Fruit fly (Drosophila melanogaster) whole organism, prepupa: ENCODE data around the gene CG13053.

Source experiments
- Blimp-1 ChIP-seq: fragments of 200-800 bp; sonication (Bioruptor generic); optimal IDR thresholded peaks from 3 replicates; lab custom pipeline; 2017; ENCODE audit warnings: missing biosample characterization, missing genetic modification characterization, mild to moderate bottlenecking, moderate library complexity, missing genetic modification reagents
- CG10631 ChIP-seq: fragments of 200-800 bp; sonication (Bioruptor generic); optimal IDR thresholded peaks from 2 replicates; lab custom pipeline; 2016; ENCODE audit warnings: missing biosample characterization, missing genetic modification characterization
- CG11294 ChIP-seq: fragments of 200-800 bp; sonication (Bioruptor generic); IDR thresholded peaks from 2 replicates; pipeline ENCODE4 v1.3.6; 2022; ENCODE audit warnings: missing biosample characterization, missing genetic modification characterization
- CG11762 ChIP-seq: fragments of 200-800 bp; sonication (Bioruptor generic); optimal IDR thresholded peaks from 3 replicates; lab custom pipeline; 2016; ENCODE audit warnings: missing biosample characterization, missing genetic modification characterization; ENCODE audit not compliant: insufficient read depth
- CG11902 ChIP-seq: fragments of 200-800 bp; sonication (Bioruptor generic); optimal IDR thresholded peaks from 3 replicates; lab custom pipeline; 2016; ENCODE audit warnings: missing biosample characterization, missing genetic modification characterization
- CG15336 ChIP-seq: fragments of 200-800 bp; sonication (Bioruptor generic); IDR thresholded peaks from 2 replicates; pipeline ENCODE4 v1.3.6; 2022; ENCODE audit warnings: missing biosample characterization, missing genetic modification characterization
- CG1621 ChIP-seq: fragments of 200-800 bp; sonication (Bioruptor generic); optimal IDR thresholded peaks from 3 replicates; lab custom pipeline; 2018; ENCODE audit warnings: missing biosample characterization, mild to moderate bottlenecking, missing genetic modification characterization
- CG16779 ChIP-seq: fragments of 200-800 bp; sonication (Bioruptor generic); optimal IDR thresholded peaks from 3 replicates; lab custom pipeline; 2017; ENCODE audit warnings: missing biosample characterization, mild to moderate bottlenecking, missing genetic modification characterization
- CG32006 ChIP-seq: fragments of 200-800 bp; sonication (Bioruptor generic); optimal IDR thresholded peaks from 3 replicates; lab custom pipeline; 2017; ENCODE audit warnings: missing biosample characterization, mild to moderate bottlenecking, missing genetic modification characterization
- CG34406 ChIP-seq: fragments of 200-800 bp; sonication (Bioruptor generic); optimal IDR thresholded peaks from 3 replicates; lab custom pipeline; 2016; ENCODE audit warnings: missing biosample characterization, missing genetic modification characterization
- CG3919 ChIP-seq: fragments of 200-800 bp; sonication (Bioruptor generic); optimal IDR thresholded peaks from 3 replicates; lab custom pipeline; 2016; ENCODE audit warnings: missing biosample characterization, missing genetic modification characterization
- CG4318 ChIP-seq: fragments of 200-800 bp; sonication (Bioruptor generic); optimal IDR thresholded peaks from 3 replicates; lab custom pipeline; 2017; ENCODE audit warnings: missing biosample characterization, mild to moderate bottlenecking, missing genetic modification characterization
- CG6163 ChIP-seq: fragments of 200-800 bp; sonication (Bioruptor generic); IDR thresholded peaks from 3 replicates; pipeline ENCODE4 v1.3.6; 2022; ENCODE audit warnings: missing biosample characterization, missing genetic modification characterization
- CG6276 ChIP-seq: fragments of 200-800 bp; sonication (Bioruptor generic); optimal IDR thresholded peaks from 2 replicates; lab custom pipeline; 2017; ENCODE audit warnings: missing biosample characterization, mild to moderate bottlenecking, missing genetic modification characterization
- CG6792 ChIP-seq: fragments of 200-800 bp; sonication (Bioruptor generic); optimal IDR thresholded peaks from 3 replicates; lab custom pipeline; 2016; ENCODE audit warnings: missing biosample characterization, missing genetic modification characterization
- CG7368 ChIP-seq: fragments of 200-800 bp; sonication (Bioruptor generic); optimal IDR thresholded peaks from 3 replicates; lab custom pipeline; 2016; ENCODE audit warnings: missing biosample characterization, missing genetic modification characterization
- CG8319 ChIP-seq: fragments of 200-800 bp; sonication (Bioruptor generic); optimal IDR thresholded peaks from 3 replicates; lab custom pipeline; 2016; ENCODE audit warnings: missing biosample characterization, missing genetic modification characterization
- CG8632 ChIP-seq: fragments of 200-800 bp; sonication (Bioruptor generic); optimal IDR thresholded peaks from 3 replicates; lab custom pipeline; 2016; ENCODE audit warnings: missing biosample characterization, missing genetic modification characterization
- CG9139 ChIP-seq: fragments of 200-800 bp; sonication (Bioruptor generic); optimal IDR thresholded peaks from 3 replicates; lab custom pipeline; 2017; ENCODE audit warnings: missing biosample characterization, mild to moderate bottlenecking, missing genetic modification characterization
- Eip75B ChIP-seq: fragments of 200-800 bp; sonication (Bioruptor generic); optimal IDR thresholded peaks from 3 replicates; lab custom pipeline; 2016; ENCODE audit warnings: missing biosample characterization, missing genetic modification characterization
- Eip78C ChIP-seq: fragments of 200-800 bp; sonication (Bioruptor generic); peaks from one replicate; lab custom pipeline; 2016; ENCODE audit warnings: missing biosample characterization, missing genetic modification characterization
- Hr38 ChIP-seq: sonication (Bioruptor generic); optimal IDR thresholded peaks from 2 replicates; lab custom pipeline; 2016; ENCODE audit warnings: missing biosample characterization, missing genetic modification characterization
- Hr4 ChIP-seq: fragments of 200-800 bp; sonication (Bioruptor generic); optimal IDR thresholded peaks from 3 replicates; lab custom pipeline; 2016; ENCODE audit warnings: missing biosample characterization, missing genetic modification characterization
- Lpt ChIP-seq: fragments of 200-800 bp; sonication (Bioruptor generic); optimal IDR thresholded peaks from 3 replicates; lab custom pipeline; 2016; ENCODE audit warnings: missing biosample characterization, missing genetic modification characterization
- Sox102F ChIP-seq: fragments of 200-800 bp; sonication (Bioruptor generic); optimal IDR thresholded peaks from 2 replicates; lab custom pipeline; 2016; ENCODE audit warnings: missing biosample characterization, mild to moderate bottlenecking, missing genetic modification characterization
- Sox14 ChIP-seq: fragments of 200-800 bp; sonication (Bioruptor generic); optimal IDR thresholded peaks from 3 replicates; lab custom pipeline; 2016; ENCODE audit warnings: missing biosample characterization, missing genetic modification characterization
- Sox15 ChIP-seq: fragments of 200-800 bp; sonication (Bioruptor generic); optimal IDR thresholded peaks from 3 replicates; lab custom pipeline; 2016; ENCODE audit warnings: missing biosample characterization, missing genetic modification characterization
- dac ChIP-seq: fragments of 200-800 bp; sonication (Bioruptor generic); optimal IDR thresholded peaks from 2 replicates; lab custom pipeline; 2017; ENCODE audit warnings: missing biosample characterization, mild to moderate bottlenecking, missing genetic modification characterization
- eg ChIP-seq: fragments of 200-800 bp; sonication (Bioruptor generic); IDR thresholded peaks from 3 replicates; pipeline ENCODE4 v1.3.6; 2022; ENCODE audit warnings: missing biosample characterization, missing genetic modification characterization
- esn ChIP-seq: fragments of 200-800 bp; sonication (Bioruptor generic); optimal IDR thresholded peaks from 2 replicates; lab custom pipeline; 2016; ENCODE audit warnings: missing biosample characterization, mild to moderate bottlenecking, missing genetic modification characterization, moderate library complexity
- fd59A ChIP-seq: fragments of 200-800 bp; sonication (Bioruptor generic); optimal IDR thresholded peaks from 2 replicates; lab custom pipeline; 2017; ENCODE audit warnings: missing biosample characterization, mild to moderate bottlenecking, missing genetic modification characterization, missing genetic modification reagents
- lz ChIP-seq: fragments of 200-800 bp; sonication (Bioruptor generic); optimal IDR thresholded peaks from 3 replicates; lab custom pipeline; 2016; ENCODE audit warnings: missing biosample characterization, missing genetic modification characterization
- pdm3 ChIP-seq: fragments of 200-800 bp; sonication (Bioruptor generic); optimal IDR thresholded peaks from 3 replicates; lab custom pipeline; 2016; ENCODE audit warnings: missing biosample characterization, missing genetic modification characterization
- salr ChIP-seq, 2 experiments: fragments of 200-800 bp; sonication (Bioruptor generic); optimal IDR thresholded peaks; 3 replicates each; lab custom pipeline; 2016 to 2018; ENCODE audit warnings: missing biosample characterization in 2 of 2, missing genetic modification characterization in 2 of 2, mild to moderate bottlenecking in 1 of 2
- ss ChIP-seq, 2 experiments: fragments of 200-800 bp; sonication (Bioruptor generic); optimal IDR thresholded peaks; 2 replicates in 1 of 2; 3 replicates in 1 of 2; lab custom pipeline; 2017 to 2018; ENCODE audit warnings: mild to moderate bottlenecking in 2 of 2, missing biosample characterization in 2 of 2, missing genetic modification characterization in 2 of 2, moderate library complexity in 1 of 2

The CG13053 gene

dm6 chr3L:16303982-16304381, 44.5 kb upstream of the CG13053 start, which contains the start of gene CG43249:
TSS of gene CG43249 (plus strand) at chr3L:16304282.
- no peak for TF ChIP-seq salr (GFP tag; optimal IDR thresholded peaks at IDR 0.05; lab: Kevin White, UChicago)
- no peak for TF ChIP-seq CG6163 (GFP tag; lab: Robert Waterston, UW)
- no peak for TF ChIP-seq CG8319 (GFP tag; lab: Kevin White, UChicago)
- no peak for TF ChIP-seq Sox14
- TF ChIP-seq, all 60 proteins: peak for 0

- no peak for TF ChIP-seq CG1621 (tag; lab: Kevin White, UChicago)
- no peak for TF ChIP-seq eg (GFP tag; lab: Robert Waterston, UW)
- TF ChIP-seq Blimp-1 (GFP tag; lab: Kevin White, UChicago): peak; percentile 41
- TF ChIP-seq Lpt (GFP tag; lab: Kevin White, UChicago): no peak
- no peak for TF ChIP-seq CG32006
- TF ChIP-seq CG8319 (GFP tag; lab: Kevin White, UChicago): no peak
- TF ChIP-seq Sox15 (GFP tag; lab: Kevin White, UChicago): no peak
Measured at dm6 chr3L:16303078-16303477, 43.6 kb upstream of the CG13053 start, which contains the start of gene CG13044. TSS of gene CG13044 (minus strand) at chr3L:16303178.

- TF ChIP-seq Hr4 (GFP tag; lab: Kevin White, UChicago): no peak
- no peak for TF ChIP-seq CG6792 (GFP tag; lab: Kevin White, UChicago)
- TF ChIP-seq CG11762 (GFP tag; lab: Kevin White, UChicago): no peak
- TF ChIP-seq CG9139 (GFP tag; lab: Kevin White, UChicago): no peak
- TF ChIP-seq CG6163 (GFP tag; lab: Robert Waterston, UW): no peak
- TF ChIP-seq CG15336 (GFP tag; lab: Robert Waterston, UW): no peak
Measured at dm6 chr3L:16301153-16301552, 41.6 kb upstream of the CG13053 start, which contains the start of gene CG4982. TSS of gene CG4982 (plus strand) at chr3L:16301453.

- no peak for TF ChIP-seq lz (GFP tag; lab: Kevin White, UChicago)
- no peak for TF ChIP-seq CG34406 (GFP tag; lab: Kevin White, UChicago)
- no peak for TF ChIP-seq CG8632 (GFP tag; lab: Kevin White, UChicago)
- TF ChIP-seq CG10631 (GFP tag; lab: Kevin White, UChicago): no peak
- TF ChIP-seq Hr38 (GFP tag; lab: Kevin White, UChicago): no peak
- no peak for TF ChIP-seq dac (GFP tag; lab: Kevin White, UChicago)
- no peak for TF ChIP-seq salr (GFP tag; optimal IDR thresholded peaks at IDR 0.05; lab: Kevin White, UChicago)
- TF ChIP-seq Eip78C (GFP tag; lab: Kevin White, UChicago): no peak
- TF ChIP-seq CG7368 (GFP tag; lab: Kevin White, UChicago): no peak
- TF ChIP-seq CG3919 (GFP tag; lab: Kevin White, UChicago): no peak
- no peak for TF ChIP-seq pdm3
- TF ChIP-seq CG1621 (tag; lab: Kevin White, UChicago): no peak
- TF ChIP-seq CG15336 (GFP tag; lab: Robert Waterston, UW): no peak
- no peak for TF ChIP-seq fd59A (GFP tag; lab: Kevin White, UChicago)
- TF ChIP-seq CG11902: no peak
- TF ChIP-seq Eip75B (GFP tag; lab: Kevin White, UChicago): no peak
Measured at dm6 chr3L:16295447-16295846, 35.9 kb upstream of the CG13053 start, which contains the start of gene CG4962. TSS of gene CG4962 (minus strand) at chr3L:16295547.

dm6 chr3L:16291678-16292077, 32.2 kb upstream of the CG13053 start:
- TF ChIP-seq CG6163 (GFP tag; lab: Robert Waterston, UW) (0 out of 3 replicates have a peak, but pooled peaks have one; percentile 30), Sox102F (GFP tag; lab: Kevin White, UChicago) (no peak), CG3919 (GFP tag; lab: Kevin White, UChicago) (peak; percentile 22)
- TF ChIP-seq, all 60 proteins: peak for 2

- TF ChIP-seq CG16779 (tag; lab: Kevin White, UChicago) (no peak), CG32006 (no peak), eg (GFP tag; lab: Robert Waterston, UW) (no peak), esn (GFP tag; lab: Kevin White, UChicago) (no peak), CG6276 (GFP tag; lab: Kevin White, UChicago) (no peak), salr (GFP tag; optimal IDR thresholded peaks at IDR 0.05; lab: Kevin White, UChicago) (no peak), CG4318 (GFP tag; lab: Kevin White, UChicago) (no peak), Lpt (GFP tag; lab: Kevin White, UChicago) (no peak), CG11902 (no peak), Sox102F (GFP tag; lab: Kevin White, UChicago) (no peak), dac (GFP tag; lab: Kevin White, UChicago) (no peak), ss (GFP tag; optimal IDR thresholded peaks at IDR 0.05; lab: Kevin White, UChicago) (no peak), Sox15 (GFP tag; lab: Kevin White, UChicago) (no peak), CG10631 (GFP tag; lab: Kevin White, UChicago) (no peak), fd59A (GFP tag; lab: Kevin White, UChicago) (no peak), CG11762 (GFP tag; lab: Kevin White, UChicago) (no peak), CG11294 (no peak)
- TF ChIP-seq, all 60 proteins: peak for 0
Measured at dm6 chr3L:16290850-16291249, 31.3 kb upstream of the CG13053 start, which contains the start of gene CG13045. TSS of gene CG13045 (minus strand) at chr3L:16290950.
